Worm (Caenorhabditis elegans) whole organism, L4 larva: Measurements from ENCODE around the gene H38K22.6.

Experiments
- daf-12 ChIP-seq: fragments of 150-350 bp; optimal IDR thresholded peaks from 2 replicates; lab custom pipeline; 2014; ENCODE audit warnings: missing biosample characterization, missing genetic modification reagents, missing genetic modification characterization
- nhr-102 ChIP-seq: sonication (generic microtip); optimal IDR thresholded peaks from 2 replicates; lab custom pipeline; 2016; ENCODE audit warnings: mild to moderate bottlenecking, missing genetic modification characterization, moderate library complexity, missing compliant biosample characterization
- unc-39 ChIP-seq: sonication (generic microtip); optimal IDR thresholded peaks from 2 replicates; lab custom pipeline; 2017; ENCODE audit warnings: missing biosample characterization, missing genetic modification characterization

DNA sequence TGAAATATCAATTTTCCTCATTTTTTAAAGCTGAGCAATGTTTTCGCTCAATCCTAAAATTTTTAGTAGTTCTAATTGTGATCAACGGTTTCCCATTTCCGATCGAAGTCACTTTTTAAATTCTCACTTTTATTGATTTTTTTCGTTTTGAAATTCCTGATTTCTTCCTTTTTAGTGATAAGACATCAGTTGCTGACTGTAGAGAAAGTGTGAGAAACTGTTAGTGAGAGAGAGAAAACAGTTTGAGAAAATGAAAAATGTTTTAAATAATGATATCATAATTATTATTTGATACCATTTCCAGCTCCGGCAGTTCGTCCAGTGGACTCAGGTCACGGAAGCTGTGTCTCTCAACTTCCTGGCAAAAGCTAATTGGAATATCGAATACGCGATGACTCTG lies 5.7 kb upstream of the H38K22.6 start:
- TF ChIP-seq daf-12 (tag; lab: Kevin White, UChicago) (no peak), unc-39 (tag; lab: Kevin White, UChicago) (no peak), nhr-102 (no peak)
